Worm (Caenorhabditis elegans) whole organism, L3 larva: Measurements from ENCODE around the gene mix-1.

ENCODE experiments used
- ama-1 ChIP-seq: fragments of 150-350 bp; optimal IDR thresholded peaks from 2 replicates; lab custom pipeline; 2018
- nhr-76 ChIP-seq: fragments of 150-350 bp; sonication (generic microtip); optimal IDR thresholded peaks from 5 replicates; lab custom pipeline; 2014; ENCODE audit warnings: missing biosample characterization, missing genetic modification characterization
- pha-4 ChIP-seq: fragments of 150-350 bp; optimal IDR thresholded peaks from 2 replicates; lab custom pipeline; 2014; ENCODE audit warnings: missing biosample characterization, missing genetic modification reagents, missing genetic modification characterization
- pqm-1 ChIP-seq: fragments of 150-350 bp; optimal IDR thresholded peaks from 2 replicates; lab custom pipeline; 2017; ENCODE audit warnings: missing biosample characterization, missing genetic modification characterization, inconsistent platforms
- skn-1 ChIP-seq: fragments of 150-350 bp; optimal IDR thresholded peaks from 2 replicates; lab custom pipeline; 2014; ENCODE audit warnings: missing biosample characterization, missing genetic modification characterization
- snpc-4 ChIP-seq: fragments of 150-350 bp; optimal IDR thresholded peaks from 2 replicates; lab custom pipeline; 2014; ENCODE audit warnings: missing biosample characterization, missing genetic modification characterization
- unc-62 ChIP-seq: fragments of 150-350 bp; sonication (generic microtip); optimal IDR thresholded peaks from 4 replicates; lab custom pipeline; 2014; ENCODE audit warnings: missing biosample characterization, missing genetic modification reagents, missing genetic modification characterization

- TF ChIP-seq pha-4 (tag; lab: Kevin White, UChicago) (no peak), snpc-4 (tag; lab: Kevin White, UChicago) (no peak), nhr-76 (no peak), ama-1 (lab: Kevin White, UChicago) (no peak), skn-1 (tag; lab: Kevin White, UChicago) (no peak), unc-62 (GFP tag; lab: Kevin White, UChicago) (no peak), pqm-1 (tag; lab: Kevin White, UChicago) (no peak)
Measured at ce11 chrII:10792611-10793010, 31.4 kb upstream of the mix-1 start.
